Worm (Caenorhabditis elegans) whole organism, early embryonic: ENCODE data around the gene ins-3.

Source experiments
- F13C5.2 ChIP-seq: sonication (generic microtip); optimal IDR thresholded peaks from 2 replicates; lab custom pipeline; 2017; ENCODE audit warnings: mild to moderate bottlenecking, missing genetic modification characterization, inconsistent platforms, missing compliant biosample characterization
- aly-1 ChIP-seq: sonication (generic microtip); optimal IDR thresholded peaks from 2 replicates; lab custom pipeline; 2016; ENCODE audit warnings: missing genetic modification characterization, missing compliant biosample characterization
- ama-1 ChIP-seq: fragments of 150-350 bp; optimal IDR thresholded peaks from 2 replicates; lab custom pipeline; 2014
- ceh-13 ChIP-seq: fragments of 200-800 bp; sonication (Bioruptor generic); optimal IDR thresholded peaks from 2 replicates; lab custom pipeline; 2018; ENCODE audit warnings: mild to moderate bottlenecking, missing genetic modification characterization, missing compliant biosample characterization
- ets-7 ChIP-seq: sonication (generic microtip); optimal IDR thresholded peaks from 2 replicates; lab custom pipeline; 2016; ENCODE audit warnings: missing genotype, missing genetic modification characterization, missing compliant biosample characterization
- flt-1 ChIP-seq: fragments of 200-800 bp; sonication (Bioruptor generic); IDR thresholded peaks from 2 replicates; pipeline ENCODE4 v1.3.6; 2022; ENCODE audit warnings: missing genetic modification characterization, missing compliant biosample characterization
- scrt-1 ChIP-seq: fragments of 200-800 bp; sonication (Bioruptor generic); IDR thresholded peaks from 2 replicates; pipeline ENCODE4 v1.3.6; 2022; ENCODE audit warnings: missing genetic modification characterization, missing compliant biosample characterization
- sea-1 ChIP-seq: fragments of 200-800 bp; sonication (Bioruptor generic); conservative IDR thresholded peaks from 2 replicates; pipeline ENCODE4 v1.3.6; 2022; ENCODE audit warnings: missing genetic modification characterization, missing compliant biosample characterization
- tbx-37 ChIP-seq: fragments of 200-800 bp; sonication (Bioruptor generic); conservative IDR thresholded peaks from 2 replicates; pipeline ENCODE4 v1.3.6; 2022; ENCODE audit warnings: missing genetic modification reagents, missing genetic modification characterization, missing compliant biosample characterization

DNA sequence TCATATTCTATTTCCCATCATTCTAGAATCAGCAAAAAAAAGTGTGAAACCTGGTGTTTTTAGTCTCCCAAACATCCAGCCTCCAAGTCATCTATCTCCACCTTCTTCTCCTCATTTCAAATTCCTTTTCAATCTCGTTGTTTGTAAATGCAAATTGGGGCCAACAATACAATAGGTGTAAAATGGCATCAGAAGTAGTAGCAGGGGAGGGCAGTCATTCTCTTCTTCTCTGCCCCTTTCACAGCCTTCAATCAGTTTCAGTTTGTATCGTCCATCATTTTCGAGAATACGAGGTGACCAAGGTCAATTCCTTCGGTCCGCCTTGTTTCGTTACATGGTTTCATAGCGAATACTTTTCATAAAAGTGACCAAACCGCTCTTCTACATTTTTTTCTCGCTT is 21.3 kb downstream of the ins-3 start, which contains the start of gene B0034.4:
- TF ChIP-seq ceh-13 (GFP tag; lab: Kevin White, UChicago) (no peak), ama-1 (lab: Kevin White, UChicago) (no peak), F13C5.2 (no peak), scrt-1 (no peak), flt-1 (GFP tag; lab: Robert Waterston, UW) (no peak), tbx-37 (no peak), ets-7 (tag; lab: Kevin White, UChicago) (no peak), aly-1 (no peak), sea-1 (GFP tag; lab: Robert Waterston, UW) (no peak)
